Fruit fly (Drosophila melanogaster): ENCODE results near the gene CG17219.

Gene CG17219

DNA sequence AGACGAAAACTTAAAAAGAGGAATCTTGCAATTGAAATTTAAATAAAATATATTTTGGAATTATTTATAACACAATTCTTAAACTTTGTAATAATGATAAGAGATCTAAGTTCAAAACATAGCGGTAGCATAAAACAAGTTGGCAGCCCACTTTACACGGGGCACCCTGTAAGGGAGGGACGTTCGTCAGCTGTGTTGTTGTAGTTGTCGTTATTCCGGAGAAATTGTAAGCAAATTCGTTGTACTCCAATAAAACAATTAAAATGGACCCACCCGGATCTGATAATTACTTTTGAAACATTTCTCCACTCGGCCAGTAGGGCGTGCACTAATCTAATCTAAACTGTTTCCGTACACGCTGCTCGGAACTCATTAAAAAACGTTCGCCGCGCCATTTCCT is 1.3 kb downstream of the CG17219 start, which contains the start of gene GABPI (continued):
- 0 out of 3 replicates have a peak, but pooled peaks have one; percentile 26 for TF ChIP-seq zfh1 (GFP tag; IDR thresholded peaks at IDR 0.05)
- TF ChIP-seq Dbx (GFP tag; IDR thresholded peaks at IDR 0.05), result no peak
- TF ChIP-seq CG1603 (tag; optimal IDR thresholded peaks at IDR 0.05), result peak; percentile 29
- TF ChIP-seq Deaf1 (tag; optimal IDR thresholded peaks at IDR 0.05), result no peak
- peak; percentile 52 for TF ChIP-seq Med (GFP tag)
- no peak for TF ChIP-seq mam (GFP tag; optimal IDR thresholded peaks at IDR 0.05)
- TF ChIP-seq CG32532 (GFP tag; IDR thresholded peaks at IDR 0.05), result peak; percentile 44; the same call in 1 of the 2 replicates
- TF ChIP-seq CG4617 (GFP tag; optimal IDR thresholded peaks at IDR 0.05; ENCODE audit: borderline replicate concordance), result peak; percentile 35
- TF ChIP-seq Bgb (GFP tag; IDR thresholded peaks at IDR 0.05; ENCODE audit: partially characterized antibody), result peak; percentile 15; the same call in 1 of the 2 replicates
- TF ChIP-seq Sry-δ (GFP tag; optimal IDR thresholded peaks at IDR 0.05), result peak; percentile 3
- TF ChIP-seq CG11456 (GFP tag; IDR thresholded peaks at IDR 0.05), result no peak
- peak; percentile 9 for TF ChIP-seq CG14710 (tag; optimal IDR thresholded peaks at IDR 0.05)
- peak; percentile 19 for TF ChIP-seq CG4707 (GFP tag; optimal IDR thresholded peaks at IDR 0.05)
- peak; percentile 63; the same call in 1 of the 2 replicates for TF ChIP-seq CG42726 (GFP tag; IDR thresholded peaks at IDR 0.05; ENCODE audit: partially characterized antibody)
- TF ChIP-seq Poxn (GFP tag; IDR thresholded peaks at IDR 0.05), result no peak
- TF ChIP-seq CG2116 (GFP tag; optimal IDR thresholded peaks at IDR 0.05), result peak; percentile 18
- TF ChIP-seq Ets97D (GFP tag; optimal IDR thresholded peaks at IDR 0.05), result peak; percentile 24
- TF ChIP-seq CG10267 (tag; optimal IDR thresholded peaks at IDR 0.05), result peak; percentile 22
- peak; percentile 11 for TF ChIP-seq CG13424 (tag; optimal IDR thresholded peaks at IDR 0.05)
- peak; percentile 99 for TF ChIP-seq trem (tag; optimal IDR thresholded peaks at IDR 0.05)
- TF ChIP-seq CG2129 (GFP tag; IDR thresholded peaks at IDR 0.05; ENCODE audit: partially characterized antibody), result no peak
- TF ChIP-seq GATAe (GFP tag; conservative IDR thresholded peaks at IDR 0.05), result no peak
- TF ChIP-seq Meics (GFP tag; optimal IDR thresholded peaks at IDR 0.05), result peak; percentile 25
- peak; percentile 35; the same call in 1 of the 2 replicates for TF ChIP-seq CG13287 (GFP tag; IDR thresholded peaks at IDR 0.05; ENCODE audit: partially characterized antibody)
- TF ChIP-seq CG1024 (GFP tag; IDR thresholded peaks at IDR 0.05), result 0 out of 2 replicates have a peak, but pooled peaks have one; percentile 15
- no peak for TF ChIP-seq CG15696 (tag; optimal IDR thresholded peaks at IDR 0.05)
- peak; percentile 22 for TF ChIP-seq BEAF-32 (GFP tag; optimal IDR thresholded peaks at IDR 0.05)
- TF ChIP-seq CG3847 (GFP tag; IDR thresholded peaks at IDR 0.05), result peak; percentile 67
- TF ChIP-seq nmo (GFP tag; optimal IDR thresholded peaks at IDR 0.05), result peak; percentile 12
- no peak for TF ChIP-seq org-1 (GFP tag; optimal IDR thresholded peaks at IDR 0.05)
- peak; percentile 38 for TF ChIP-seq CG10431 (GFP tag; optimal IDR thresholded peaks at IDR 0.05)
- TF ChIP-seq Aef1 (GFP tag; IDR thresholded peaks at IDR 0.05), result peak; percentile 46; the same call in 1 of the 3 replicates
- no peak for TF ChIP-seq tin (GFP tag; optimal IDR thresholded peaks at IDR 0.05)
- TF ChIP-seq CG1233 (GFP tag; optimal IDR thresholded peaks at IDR 0.05), result peak; percentile 15

DNA sequence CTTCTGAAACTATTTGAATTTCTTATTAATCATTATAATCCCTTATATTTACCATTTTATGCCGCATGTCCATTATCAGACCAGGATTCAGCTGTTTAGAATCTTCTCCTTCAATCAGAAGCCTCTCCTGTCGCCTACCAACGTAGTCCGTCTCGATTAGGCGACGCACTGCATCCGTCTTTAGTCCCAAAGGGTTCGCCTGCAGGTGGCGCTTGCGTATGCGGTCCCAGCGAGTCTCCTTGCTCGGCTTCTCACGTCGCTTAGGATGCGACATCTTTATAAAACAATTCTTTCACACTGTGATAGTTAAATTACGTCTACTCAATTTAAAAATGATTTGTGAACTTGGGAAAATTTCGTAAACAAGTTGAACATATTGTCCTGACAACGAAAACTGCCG is 5.9 kb downstream of the CG17219 start, which contains the start of gene CG17258:
TSS of gene CG17258 (minus strand) at position 380 of the 400 bp plus-strand sequence.
- TF ChIP-seq zen2 (GFP tag; IDR thresholded peaks at IDR 0.05; ENCODE audit: partially characterized antibody), result no peak
- no peak for TF ChIP-seq CG7556 (GFP tag; optimal IDR thresholded peaks at IDR 0.05)
- TF ChIP-seq CTCF (GFP tag; optimal IDR thresholded peaks at IDR 0.05), result peak; percentile 78

DNA sequence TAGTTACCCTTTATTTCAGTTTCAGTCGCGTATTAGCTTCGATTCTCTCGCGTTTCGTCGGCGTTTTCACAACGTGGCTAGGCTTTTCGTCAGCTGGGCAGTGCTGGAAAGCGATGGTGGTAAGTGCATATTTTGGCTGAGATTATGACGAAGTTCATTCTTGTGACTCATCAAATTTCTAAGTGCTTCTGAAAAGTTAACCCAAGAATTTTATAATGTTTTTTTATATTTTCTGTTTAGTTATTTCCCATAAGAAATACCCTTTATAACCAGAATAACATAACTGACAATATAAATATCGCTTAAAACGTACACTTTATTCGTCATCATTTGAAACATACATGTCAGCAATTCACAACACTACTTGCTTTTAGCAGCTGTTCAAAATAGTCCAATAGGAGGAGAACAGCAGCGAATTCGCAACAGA is 8.1 kb downstream of the CG17219 start, which contains the start of the genes CG17260 and SerRS:
TSS of gene CG17260 (plus strand) at position 78 of the 427 bp plus-strand sequence.
TSS of gene SerRS (minus strand) at position 251 of the 427 bp plus-strand sequence.
- peak; percentile 29 for TF ChIP-seq pfk (GFP tag; optimal IDR thresholded peaks at IDR 0.05)
- TF ChIP-seq wdn (GFP tag; IDR thresholded peaks at IDR 0.05), result peak; percentile 88
- peak; percentile 57 for TF ChIP-seq CG10565 (GFP tag; optimal IDR thresholded peaks at IDR 0.05)
- TF ChIP-seq ERR (GFP tag; optimal IDR thresholded peaks at IDR 0.05), result peak; percentile 84
- peak; percentile 96 for TF ChIP-seq phol (tag; optimal IDR thresholded peaks at IDR 0.05)
- no peak for TF ChIP-seq Hr78 (GFP tag; optimal IDR thresholded peaks at IDR 0.05)
- no peak for TF ChIP-seq sr (GFP tag; IDR thresholded peaks at IDR 0.05)
- peak; percentile 81 for TF ChIP-seq CG17328 (GFP tag; IDR thresholded peaks at IDR 0.05)
- TF ChIP-seq D19A (tag; optimal IDR thresholded peaks at IDR 0.05), result no peak
- peak; percentile 79 for TF ChIP-seq luna (GFP tag; optimal IDR thresholded peaks at IDR 0.05)
- no peak for TF ChIP-seq z (GFP tag; IDR thresholded peaks at IDR 0.05)
- TF ChIP-seq CG17385 (GFP tag; optimal IDR thresholded peaks at IDR 0.05), result peak; percentile 85
- no peak; the same call in 2 of the 3 replicates for TF ChIP-seq zen2 (GFP tag; IDR thresholded peaks at IDR 0.05; ENCODE audit: partially characterized antibody)
- peak; percentile 84 for TF ChIP-seq Hmx (GFP tag; optimal IDR thresholded peaks at IDR 0.05)

All from whole organism, embryonic.